Fruit fly (Drosophila melanogaster): ENCODE data around the gene CG42529.
"Not testable (repeated sequence)": the region's sequence is repeated elsewhere in the genome, so short reads cannot be mapped to it uniquely, and the experiment has no call there.

DNA sequence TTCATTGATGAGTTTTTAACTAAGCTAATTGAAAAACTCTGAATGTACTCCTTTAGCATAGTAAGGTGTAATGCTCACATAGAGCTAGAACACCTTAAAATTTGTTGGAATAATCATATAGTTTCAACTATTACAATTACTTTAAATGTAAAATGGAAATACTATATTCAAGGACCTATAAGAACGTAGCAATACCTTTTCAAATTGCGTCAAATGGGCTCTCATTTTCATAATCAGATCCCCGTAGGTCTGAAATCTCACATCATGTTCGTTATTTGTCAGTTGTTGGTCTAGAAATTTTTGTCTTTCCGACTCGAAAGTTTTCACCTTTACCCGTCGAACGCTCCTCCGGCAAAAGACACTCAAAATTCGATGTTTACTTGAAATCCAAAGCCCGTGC lies at the start of gene CG42529:
- TF ChIP-seq Myc, psq, Sin3A, h (optimal IDR thresholded peaks at IDR 0.05): not testable (repeated sequence)

Measured in Kc167 (cell line).